Fruit fly (Drosophila melanogaster): ENCODE results near the gene CG18273.
A peak's percentile ranks its signal among the peaks of the same experiment; 100 is the strongest.

CG18273 gene

DNA sequence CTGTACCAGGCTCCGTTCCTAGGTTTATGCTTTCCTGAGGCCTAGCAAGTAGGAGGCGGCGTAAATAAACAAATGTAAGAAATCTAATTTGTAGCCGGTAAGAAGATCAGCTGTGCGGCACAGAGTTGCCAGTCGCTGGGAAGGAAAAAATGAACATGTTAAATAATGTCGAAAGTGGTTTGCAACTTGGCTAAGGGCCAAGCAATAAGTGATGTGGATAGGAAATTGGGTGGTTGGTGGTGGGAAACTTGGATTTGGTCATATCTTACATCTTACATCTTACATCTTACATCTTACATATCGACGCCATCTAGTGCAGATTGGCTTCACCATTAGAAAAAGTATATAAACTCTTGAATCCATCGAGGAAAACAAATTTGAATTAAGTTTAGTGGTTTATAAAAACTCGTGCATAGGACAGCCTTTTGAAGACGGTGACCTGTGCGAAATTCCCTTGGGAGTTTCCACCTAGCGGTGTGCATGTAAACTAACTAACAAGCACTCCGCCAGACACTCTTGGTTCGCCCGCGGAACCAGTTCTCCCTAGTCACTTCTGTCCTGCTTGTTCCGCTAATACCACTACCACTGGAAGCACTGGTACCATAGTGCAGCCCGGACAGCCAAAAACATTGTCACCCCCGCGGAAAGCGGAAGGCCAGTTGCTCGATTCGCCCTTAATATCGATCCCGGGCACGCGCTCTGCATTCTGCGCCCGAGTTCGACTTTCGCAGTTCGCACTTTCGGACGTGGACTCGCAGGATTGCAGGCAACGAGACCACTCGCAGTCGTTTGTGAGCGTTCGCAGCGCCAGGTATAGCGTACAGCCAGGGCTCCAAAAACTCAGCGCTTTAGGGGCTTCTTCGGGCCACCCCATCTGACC, 42.6 kb upstream of the CG18273 start, which contains the start of the genes CG4293 and Appl (continued):
- TF ChIP-seq Atf6 (GFP tag; IDR thresholded peaks at IDR 0.05): no peak
- no peak for TF ChIP-seq Sox102F (GFP tag; optimal IDR thresholded peaks at IDR 0.05)
- TF ChIP-seq CG3838 (GFP tag; optimal IDR thresholded peaks at IDR 0.05): no peak
- TF ChIP-seq HmgD (GFP tag; optimal IDR thresholded peaks at IDR 0.05): peak; percentile 67
- peak; percentile 64 for TF ChIP-seq Deaf1 (tag; optimal IDR thresholded peaks at IDR 0.05)
- peak; percentile 63 for TF ChIP-seq amos (GFP tag; IDR thresholded peaks at IDR 0.05; ENCODE audit: partially characterized antibody)
- TF ChIP-seq CG15514 (GFP tag; optimal IDR thresholded peaks at IDR 0.05): peak; percentile 99
- no peak for TF ChIP-seq CG8359 (GFP tag; optimal IDR thresholded peaks at IDR 0.05; ENCODE audit: borderline replicate concordance)
- no peak for TF ChIP-seq CG13894 (tag; optimal IDR thresholded peaks at IDR 0.05)
- TF ChIP-seq row (GFP tag; IDR thresholded peaks at IDR 0.05): peak; percentile 18; the same call in 1 of the 3 replicates
- TF ChIP-seq CG3995 (GFP tag; optimal IDR thresholded peaks at IDR 0.05): no peak
- TF ChIP-seq CG11085 (GFP tag; IDR thresholded peaks at IDR 0.05): no peak
- TF ChIP-seq CG30431 (GFP tag; optimal IDR thresholded peaks at IDR 0.05): no peak
- TF ChIP-seq Trl (optimal IDR thresholded peaks at IDR 0.05): no peak
- no peak for TF ChIP-seq Trl (GFP tag; optimal IDR thresholded peaks at IDR 0.05)
- no peak for TF ChIP-seq Xrp1 (GFP tag; IDR thresholded peaks at IDR 0.05)
- no peak for TF ChIP-seq CG10274 (GFP tag; optimal IDR thresholded peaks at IDR 0.05)
- TF ChIP-seq twi (tag; optimal IDR thresholded peaks at IDR 0.05): no peak
- no peak for TF ChIP-seq CG8924 (tag; optimal IDR thresholded peaks at IDR 0.05)
- TF ChIP-seq shn (GFP tag; optimal IDR thresholded peaks at IDR 0.05): no peak
- TF ChIP-seq CG8089 (GFP tag; optimal IDR thresholded peaks at IDR 0.05): no peak
- no peak for TF ChIP-seq oc (tag; optimal IDR thresholded peaks at IDR 0.05)
- no peak for TF ChIP-seq HLH54F (GFP tag; optimal IDR thresholded peaks at IDR 0.05)
- TF ChIP-seq Hand (GFP tag; optimal IDR thresholded peaks at IDR 0.05): no peak
- no peak for TF ChIP-seq NK7.1 (GFP tag; optimal IDR thresholded peaks at IDR 0.05)
- peak; percentile 17 for TF ChIP-seq stwl (tag; optimal IDR thresholded peaks at IDR 0.05)
- no peak for TF ChIP-seq CG12942 (GFP tag; optimal IDR thresholded peaks at IDR 0.05)
- TF ChIP-seq pita (GFP tag; optimal IDR thresholded peaks at IDR 0.05): peak; percentile 97
- no peak for TF ChIP-seq BtbVII (GFP tag; optimal IDR thresholded peaks at IDR 0.05)
- TF ChIP-seq p53 (GFP tag; optimal IDR thresholded peaks at IDR 0.05): peak; percentile 70
- 0 out of 2 replicates have a peak, but pooled peaks have one; percentile 27 for TF ChIP-seq CG16779 (GFP tag; IDR thresholded peaks at IDR 0.05)
- TF ChIP-seq CG11723 (GFP tag; optimal IDR thresholded peaks at IDR 0.05): no peak
- TF ChIP-seq CG10979 (tag; optimal IDR thresholded peaks at IDR 0.05): peak; percentile 11
- no peak for TF ChIP-seq pum (GFP tag; optimal IDR thresholded peaks at IDR 0.05)
- no peak for TF ChIP-seq CG16815 (GFP tag; optimal IDR thresholded peaks at IDR 0.05)
- peak; percentile 44 for TF ChIP-seq MESR4 (GFP tag; optimal IDR thresholded peaks at IDR 0.05)
- no peak for TF ChIP-seq CG1602 (GFP tag; optimal IDR thresholded peaks at IDR 0.05)
- no peak for TF ChIP-seq CG12744 (GFP tag; optimal IDR thresholded peaks at IDR 0.05)
- no peak for TF ChIP-seq CG6854 (GFP tag; optimal IDR thresholded peaks at IDR 0.05)
- no peak for TF ChIP-seq CG30020 (tag; optimal IDR thresholded peaks at IDR 0.05)
- TF ChIP-seq CG6791 (GFP tag; IDR thresholded peaks at IDR 0.05; ENCODE audit: partially characterized antibody): 0 out of 3 replicates have a peak, but pooled peaks have one; percentile 21
- TF ChIP-seq Sin3A (optimal IDR thresholded peaks at IDR 0.05): peak; percentile 38
- TF ChIP-seq Usf (GFP tag; optimal IDR thresholded peaks at IDR 0.05): no peak
- TF ChIP-seq ttk (GFP tag; IDR thresholded peaks at IDR 0.05): no peak
- peak; percentile 38 for TF ChIP-seq Elba2 (GFP tag; optimal IDR thresholded peaks at IDR 0.05)
- TF ChIP-seq Camta (GFP tag; optimal IDR thresholded peaks at IDR 0.05): no peak
- no peak for TF ChIP-seq CG2199 (GFP tag; IDR thresholded peaks at IDR 0.05)
- no peak for TF ChIP-seq CG17912 (GFP tag; optimal IDR thresholded peaks at IDR 0.05)
- peak; percentile 88 for TF ChIP-seq gfzf (GFP tag; optimal IDR thresholded peaks at IDR 0.05)
- TF ChIP-seq fu2 (GFP tag; optimal IDR thresholded peaks at IDR 0.05): no peak

Measured in whole organism, embryonic.